Worm (Caenorhabditis elegans) whole organism, young adult: ENCODE data around the gene R13A5.10.

Source experiments
- T07F8.4 ChIP-seq: sonication (generic microtip); optimal IDR thresholded peaks from 2 replicates; lab custom pipeline; 2016; ENCODE audit warnings: mild to moderate bottlenecking, missing genetic modification characterization, moderate library complexity, missing compliant biosample characterization
- bed-2 ChIP-seq: fragments of 200-800 bp; sonication (Bioruptor generic); IDR thresholded peaks from 2 replicates; pipeline ENCODE4 v1.3.6; 2022; ENCODE audit warnings: missing genetic modification reagents, missing genetic modification characterization, missing compliant biosample characterization
- efl-1 ChIP-seq: fragments of 150-350 bp; optimal IDR thresholded peaks from 2 replicates; lab custom pipeline; 2014; ENCODE audit warnings: missing biosample characterization, missing genetic modification reagents, missing genetic modification characterization
- mel-28 ChIP-seq: sonication (generic microtip); optimal IDR thresholded peaks from 2 replicates; lab custom pipeline; 2016; ENCODE audit warnings: borderline replicate concordance, mild to moderate bottlenecking, missing genetic modification characterization, missing compliant biosample characterization
- nhr-179 ChIP-seq: sonication (generic microtip); optimal IDR thresholded peaks from 2 replicates; lab custom pipeline; 2016; ENCODE audit warnings: mild to moderate bottlenecking, missing genetic modification characterization, missing compliant biosample characterization
- snpc-4 ChIP-seq, 5 experiments: fragments of 150-350 bp in 1 of 5; sonication (generic microtip) in 4 of 5; optimal IDR thresholded peaks; 2 replicates each; lab custom pipeline; 2014 to 2018; ENCODE audit warnings: missing genetic modification characterization in 5 of 5, missing biosample characterization in 3 of 5, antibody characterized with exemption in 2 of 5, mild to moderate bottlenecking in 2 of 5, missing compliant biosample characterization in 2 of 5, missing genotype in 2 of 5, moderate library complexity in 2 of 5, missing genetic modification reagents in 1 of 5
- ztf-3 ChIP-seq: fragments of 200-800 bp; sonication (Bioruptor generic); optimal IDR thresholded peaks from 2 replicates; lab custom pipeline; 2018; ENCODE audit warnings: mild to moderate bottlenecking, missing genetic modification characterization, missing compliant biosample characterization

- TF ChIP-seq T07F8.4 (tag; lab: Kevin White, UChicago) (no peak), bed-2 (GFP tag; lab: Robert Waterston, UW) (no peak), nhr-179 (no peak), efl-1 (no peak), mel-28 (tag; lab: Kevin White, UChicago) (no peak), ztf-3 (GFP tag; lab: Kevin White, UChicago) (no peak), snpc-4 (GFP tag; optimal IDR thresholded peaks at IDR 0.05; lab: Kevin White, UChicago) (no peak), snpc-4 (tag; optimal IDR thresholded peaks at IDR 0.05; lab: Kevin White, UChicago) (no peak)
Measured at ce11 chrIII:7557930-7558470, 24.8 kb downstream of the R13A5.10 start.
